Worm (Caenorhabditis elegans) whole organism, L1 larva: ENCODE measurements around the gene tomm-22.

Experiments
- blmp-1 ChIP-seq: fragments of 150-350 bp; optimal IDR thresholded peaks from 2 replicates; lab custom pipeline; 2014; ENCODE audit warnings: missing biosample characterization, missing genetic modification characterization
- snpc-4 ChIP-seq: fragments of 150-350 bp; optimal IDR thresholded peaks from 2 replicates; lab custom pipeline; 2014; ENCODE audit warnings: missing biosample characterization, missing genetic modification characterization

- TF ChIP-seq blmp-1 (peak; percentile 16), snpc-4 (tag; lab: Kevin White, UChicago) (no peak)
Measured at ce11 chrII:475890-476420, 5.7 kb upstream of the tomm-22 start, which contains the start of gene nsun-1.
